Fruit fly (Drosophila melanogaster): ENCODE results near the gene smog.

Gene smog

dm6 chr2L:4907986-4908385, 55.3 kb downstream of the smog start (continued):
- TF ChIP-seq ken (GFP tag; IDR thresholded peaks at IDR 0.05) (peak; percentile 68; the same call in 1 of the 3 replicates), CG4404 (GFP tag; IDR thresholded peaks at IDR 0.05) (no peak), ac (GFP tag; optimal IDR thresholded peaks at IDR 0.05) (no peak), CG9609 (GFP tag; optimal IDR thresholded peaks at IDR 0.05) (no peak), Bdp1 (GFP tag; optimal IDR thresholded peaks at IDR 0.05) (no peak), aop (GFP tag; IDR thresholded peaks at IDR 0.05) (no peak), CG4820 (GFP tag; optimal IDR thresholded peaks at IDR 0.05) (peak; percentile 41), CG2875 (GFP tag; optimal IDR thresholded peaks at IDR 0.05) (peak; percentile 74), gfzf (GFP tag; optimal IDR thresholded peaks at IDR 0.05) (no peak), Gsc (GFP tag; IDR thresholded peaks at IDR 0.05) (no peak), eve (GFP tag; optimal IDR thresholded peaks at IDR 0.05) (peak in 1 of 2 experiments; percentile 90), vvl (GFP tag; IDR thresholded peaks at IDR 0.05) (peak; percentile 87), CG6654 (GFP tag; optimal IDR thresholded peaks at IDR 0.05) (no peak), sens-2 (GFP tag; IDR thresholded peaks at IDR 0.05) (peak; percentile 68; the same call in 1 of the 2 replicates), CG1792 (GFP tag; optimal IDR thresholded peaks at IDR 0.05) (no peak), CG2199 (GFP tag; IDR thresholded peaks at IDR 0.05) (0 out of 3 replicates have a peak, but pooled peaks have one; percentile 33), crol (GFP tag; IDR thresholded peaks at IDR 0.05) (no peak), NC2α (GFP tag; optimal IDR thresholded peaks at IDR 0.05) (no peak), Camta (GFP tag; optimal IDR thresholded peaks at IDR 0.05) (no peak), CG12155 (GFP tag; optimal IDR thresholded peaks at IDR 0.05) (no peak), fu2 (GFP tag; optimal IDR thresholded peaks at IDR 0.05) (no peak), HmgZ (tag; optimal IDR thresholded peaks at IDR 0.05) (no peak), her (GFP tag; optimal IDR thresholded peaks at IDR 0.05) (no peak), kah (GFP tag; optimal IDR thresholded peaks at IDR 0.05) (peak; percentile 70), CG9797 (GFP tag; optimal IDR thresholded peaks at IDR 0.05) (no peak), rib (GFP tag; IDR thresholded peaks at IDR 0.05) (no peak), Opbp (GFP tag; IDR thresholded peaks at IDR 0.05; ENCODE audit: partially characterized antibody) (no peak), bcd (GFP tag; optimal IDR thresholded peaks at IDR 0.05) (peak; percentile 31), Neu2 (GFP tag; optimal IDR thresholded peaks at IDR 0.05; ENCODE audit: borderline replicate concordance) (no peak), CG42726 (GFP tag; IDR thresholded peaks at IDR 0.05; ENCODE audit: partially characterized antibody) (no peak), Sin3A (optimal IDR thresholded peaks at IDR 0.05) (no peak), sima (GFP tag; optimal IDR thresholded peaks at IDR 0.05) (no peak), nmo (GFP tag; optimal IDR thresholded peaks at IDR 0.05) (peak; percentile 67), CG1233 (GFP tag; optimal IDR thresholded peaks at IDR 0.05) (peak; percentile 58), CG18619 (GFP tag; optimal IDR thresholded peaks at IDR 0.05) (peak; percentile 55), Lim3 (GFP tag; IDR thresholded peaks at IDR 0.05) (peak; percentile 51; the same call in 1 of the 2 replicates), odd (GFP tag; optimal IDR thresholded peaks at IDR 0.05) (peak; percentile 71), CG9932 (GFP tag; IDR thresholded peaks at IDR 0.05) (no peak), caup (GFP tag; optimal IDR thresholded peaks at IDR 0.05; ENCODE audit: severe bottlenecking) (peak; percentile 5), gem (tag; optimal IDR thresholded peaks at IDR 0.05) (peak; percentile 90), CG6854 (GFP tag; optimal IDR thresholded peaks at IDR 0.05) (peak; percentile 62), ab (GFP tag; optimal IDR thresholded peaks at IDR 0.05) (no peak), CG33213 (GFP tag; optimal IDR thresholded peaks at IDR 0.05) (no peak), nerfin-2 (GFP tag; IDR thresholded peaks at IDR 0.05; ENCODE audit: partially characterized antibody) (no peak), pum (GFP tag; optimal IDR thresholded peaks at IDR 0.05) (peak; percentile 41), Oli (tag; optimal IDR thresholded peaks at IDR 0.05) (peak; percentile 86), tgo (GFP tag; IDR thresholded peaks at IDR 0.05) (peak; percentile 77; the same call in 2 of the 3 replicates), CG2129 (GFP tag; IDR thresholded peaks at IDR 0.05; ENCODE audit: partially characterized antibody) (no peak), Awh (GFP tag; IDR thresholded peaks at IDR 0.05) (peak; percentile 80), CG11696 (GFP tag; IDR thresholded peaks at IDR 0.05) (peak; percentile 24; the same call in 1 of the 2 replicates), CG13287 (GFP tag; IDR thresholded peaks at IDR 0.05; ENCODE audit: partially characterized antibody) (no peak), Usf (GFP tag; optimal IDR thresholded peaks at IDR 0.05) (no peak)
